Fruit fly (Drosophila melanogaster) whole organism, embryonic: ENCODE data around the gene AP-2alpha.

ENCODE experiments used
- Ada2b ChIP-seq: fragments of 200-800 bp; sonication (Bioruptor generic); IDR thresholded peaks from 2 replicates; pipeline ENCODE4 v1.3.6; 2022; ENCODE audit warnings: missing biosample characterization, missing genetic modification characterization
- CG10147 ChIP-seq: fragments of 200-800 bp; sonication (Bioruptor generic); optimal IDR thresholded peaks from 2 replicates; lab custom pipeline; 2019; ENCODE audit warnings: missing biosample characterization, mild to moderate bottlenecking, missing genetic modification characterization, moderate library complexity
- CG10267 ChIP-seq: fragments of 200-800 bp; sonication (Bioruptor generic); optimal IDR thresholded peaks from 2 replicates; lab custom pipeline; 2018; ENCODE audit warnings: missing biosample characterization, mild to moderate bottlenecking, missing genetic modification characterization, moderate library complexity
- CG12219 ChIP-seq: fragments of 200-800 bp; sonication (Bioruptor generic); optimal IDR thresholded peaks from 3 replicates; lab custom pipeline; 2018; ENCODE audit warnings: missing biosample characterization, mild to moderate bottlenecking, missing genetic modification characterization
- CG13296 ChIP-seq: fragments of 200-800 bp; sonication (Bioruptor generic); optimal IDR thresholded peaks from 3 replicates; lab custom pipeline; 2018; ENCODE audit warnings: missing biosample characterization, mild to moderate bottlenecking, missing genetic modification characterization
- CG16813 ChIP-seq: fragments of 200-800 bp; sonication (Bioruptor generic); IDR thresholded peaks from 3 replicates; pipeline ENCODE4 v1.3.6; 2022; ENCODE audit warnings: missing biosample characterization, missing genetic modification characterization; ENCODE audit not compliant: partially characterized antibody
- CG17328 ChIP-seq: fragments of 200-800 bp; sonication (Bioruptor generic); IDR thresholded peaks from 2 replicates; pipeline ENCODE4 v1.3.6; 2022; ENCODE audit warnings: missing biosample characterization, missing genetic modification characterization
- CG17361 ChIP-seq: fragments of 200-800 bp; sonication (Bioruptor generic); IDR thresholded peaks from 3 replicates; pipeline ENCODE4 v1.3.6; 2022; ENCODE audit warnings: missing biosample characterization, missing genetic modification characterization
- CG17568 ChIP-seq: fragments of 200-800 bp; sonication (Bioruptor generic); optimal IDR thresholded peaks from 2 replicates; lab custom pipeline; 2018; ENCODE audit warnings: missing biosample characterization, mild to moderate bottlenecking, missing genetic modification characterization, moderate library complexity
- CG18011 ChIP-seq: fragments of 200-800 bp; sonication (Bioruptor generic); optimal IDR thresholded peaks from 2 replicates; lab custom pipeline; 2017; ENCODE audit warnings: missing biosample characterization, missing genetic modification characterization, mild to moderate bottlenecking, moderate library complexity, missing genotype
- CG18476 ChIP-seq: fragments of 200-800 bp; sonication (Bioruptor generic); optimal IDR thresholded peaks from 2 replicates; lab custom pipeline; 2016; ENCODE audit warnings: missing biosample characterization, mild to moderate bottlenecking, missing genetic modification characterization
- CG31224 ChIP-seq: fragments of 200-800 bp; sonication (Bioruptor generic); IDR thresholded peaks from 2 replicates; pipeline ENCODE4 v1.3.6; 2022; ENCODE audit warnings: missing biosample characterization, missing genetic modification characterization
- CG3838 ChIP-seq: fragments of 200-800 bp; sonication (Bioruptor generic); optimal IDR thresholded peaks from 3 replicates; lab custom pipeline; 2016; ENCODE audit warnings: missing biosample characterization, missing genetic modification characterization
- CG4617 ChIP-seq: fragments of 200-800 bp; sonication (Bioruptor generic); optimal IDR thresholded peaks from 3 replicates; lab custom pipeline; 2016; ENCODE audit warnings: missing biosample characterization, missing genetic modification characterization, borderline replicate concordance
- CG6272 ChIP-seq: fragments of 200-800 bp; sonication (Bioruptor generic); IDR thresholded peaks from 2 replicates; pipeline ENCODE4 v1.3.6; 2022; ENCODE audit warnings: missing biosample characterization, missing genetic modification characterization
- CG6654 ChIP-seq: fragments of 200-800 bp; sonication (Bioruptor generic); optimal IDR thresholded peaks from 2 replicates; lab custom pipeline; 2017; ENCODE audit warnings: missing biosample characterization, mild to moderate bottlenecking, missing genetic modification characterization
- CG6765 ChIP-seq: fragments of 200-800 bp; sonication (Bioruptor generic); optimal IDR thresholded peaks from 3 replicates; lab custom pipeline; 2017; ENCODE audit warnings: missing biosample characterization, mild to moderate bottlenecking, missing genetic modification characterization
- CG7372 ChIP-seq: fragments of 200-800 bp; sonication (Bioruptor generic); IDR thresholded peaks from 2 replicates; pipeline ENCODE4 v1.3.6; 2022; ENCODE audit warnings: missing biosample characterization, missing genetic modification characterization
- CG7556 ChIP-seq: fragments of 200-800 bp; sonication (Bioruptor generic); optimal IDR thresholded peaks from 2 replicates; lab custom pipeline; 2017; ENCODE audit warnings: missing biosample characterization, mild to moderate bottlenecking, missing genetic modification characterization
- CG7928 ChIP-seq: fragments of 200-800 bp; sonication (Bioruptor generic); optimal IDR thresholded peaks from 2 replicates; lab custom pipeline; 2017; ENCODE audit warnings: missing biosample characterization, mild to moderate bottlenecking, missing genetic modification characterization
- CG8765 ChIP-seq: fragments of 200-800 bp; sonication (Bioruptor generic); IDR thresholded peaks from 2 replicates; pipeline ENCODE4 v1.3.6; 2022; ENCODE audit warnings: missing biosample characterization, missing genetic modification characterization
- Fer2 ChIP-seq: fragments of 200-800 bp; sonication (Bioruptor generic); optimal IDR thresholded peaks from 2 replicates; lab custom pipeline; 2018; ENCODE audit warnings: missing biosample characterization, mild to moderate bottlenecking, missing genetic modification characterization, moderate library complexity
- Gug ChIP-seq: fragments of 200-800 bp; sonication (Bioruptor generic); IDR thresholded peaks from 4 replicates; pipeline ENCODE4 v1.3.6; 2022; ENCODE audit warnings: missing biosample characterization, missing genetic modification characterization
- HHEX ChIP-seq: fragments of 200-800 bp; sonication (Bioruptor generic); optimal IDR thresholded peaks from 3 replicates; lab custom pipeline; 2017; ENCODE audit warnings: missing biosample characterization, mild to moderate bottlenecking, missing genetic modification characterization, missing genetic modification reagents
- HLH4C ChIP-seq: fragments of 200-800 bp; sonication (Bioruptor generic); IDR thresholded peaks from 3 replicates; pipeline ENCODE4 v1.3.6; 2022; ENCODE audit warnings: missing biosample characterization, missing genetic modification characterization; ENCODE audit not compliant: partially characterized antibody
- MBD-R2 ChIP-seq: fragments of 200-800 bp; sonication (Bioruptor generic); IDR thresholded peaks from 2 replicates; pipeline ENCODE4 v1.3.6; 2022; ENCODE audit warnings: missing biosample characterization, missing genetic modification characterization
- NK7.1 ChIP-seq: fragments of 200-800 bp; sonication (Bioruptor generic); optimal IDR thresholded peaks from 3 replicates; lab custom pipeline; 2016; ENCODE audit warnings: missing biosample characterization, missing genetic modification characterization
- Oli ChIP-seq: fragments of 200-800 bp; sonication (Bioruptor generic); optimal IDR thresholded peaks from 2 replicates; lab custom pipeline; 2018; ENCODE audit warnings: missing biosample characterization, mild to moderate bottlenecking, missing genetic modification characterization, moderate library complexity
- Pdp1 ChIP-seq, 2 experiments: fragments of 200-800 bp; sonication (Bioruptor generic); optimal IDR thresholded peaks; 3 replicates each; lab custom pipeline; 2016; ENCODE audit warnings: missing biosample characterization in 2 of 2, missing genetic modification characterization in 2 of 2, mild to moderate bottlenecking in 1 of 2, moderate library complexity in 1 of 2
- Six4 ChIP-seq: fragments of 200-800 bp; sonication (Bioruptor generic); optimal IDR thresholded peaks from 2 replicates; lab custom pipeline; 2016; ENCODE audit warnings: missing biosample characterization, missing genetic modification characterization
- TFAM ChIP-seq: fragments of 200-800 bp; sonication (Bioruptor generic); optimal IDR thresholded peaks from 2 replicates; lab custom pipeline; 2017; ENCODE audit warnings: missing biosample characterization, missing genetic modification characterization, inconsistent platforms
- chinmo ChIP-seq: fragments of 200-800 bp; sonication (Bioruptor generic); IDR thresholded peaks from 4 replicates; pipeline ENCODE4 v1.3.6; 2022; ENCODE audit warnings: missing biosample characterization, missing genetic modification characterization; ENCODE audit not compliant: partially characterized antibody
- crol ChIP-seq: fragments of 200-800 bp; sonication (Bioruptor generic); IDR thresholded peaks from 2 replicates; pipeline ENCODE4 v1.3.6; 2022; ENCODE audit warnings: missing biosample characterization, missing genetic modification characterization
- emc ChIP-seq: fragments of 200-800 bp; sonication (Bioruptor generic); optimal IDR thresholded peaks from 2 replicates; lab custom pipeline; 2016; ENCODE audit warnings: missing biosample characterization, missing genetic modification characterization
- ewg ChIP-seq: fragments of 200-800 bp; sonication (Bioruptor generic); optimal IDR thresholded peaks from 3 replicates; lab custom pipeline; 2017; ENCODE audit warnings: mild to moderate bottlenecking, missing biosample characterization, missing genetic modification reagents, missing genetic modification characterization
- gcm ChIP-seq: fragments of 200-800 bp; sonication (Bioruptor generic); optimal IDR thresholded peaks from 2 replicates; lab custom pipeline; 2019; ENCODE audit warnings: missing biosample characterization, mild to moderate bottlenecking, missing genetic modification characterization, moderate library complexity
- her ChIP-seq: fragments of 200-800 bp; sonication (Bioruptor generic); optimal IDR thresholded peaks from 2 replicates; lab custom pipeline; 2016; ENCODE audit warnings: missing biosample characterization, missing genetic modification characterization
- ind ChIP-seq: fragments of 200-800 bp; sonication (Bioruptor generic); optimal IDR thresholded peaks from 3 replicates; lab custom pipeline; 2016; ENCODE audit warnings: missing biosample characterization, missing genetic modification characterization
- insv ChIP-seq, 2 experiments: fragments of 200-800 bp; sonication (Bioruptor generic); optimal IDR thresholded peaks; 3 replicates each; lab custom pipeline; 2016 to 2018; ENCODE audit warnings: missing biosample characterization in 2 of 2, missing genetic modification characterization in 2 of 2
- kni ChIP-seq: fragments of 200-800 bp; sonication (Bioruptor generic); optimal IDR thresholded peaks from 3 replicates; lab custom pipeline; 2017; ENCODE audit warnings: mild to moderate bottlenecking, missing biosample characterization, missing genetic modification reagents, missing genetic modification characterization
- lmd ChIP-seq: fragments of 200-800 bp; sonication (Bioruptor generic); IDR thresholded peaks from 2 replicates; pipeline ENCODE4 v1.3.6; 2022; ENCODE audit warnings: missing biosample characterization, missing genetic modification characterization
- peb ChIP-seq: fragments of 200-800 bp; sonication (Bioruptor generic); IDR thresholded peaks from 2 replicates; pipeline ENCODE4 v1.3.6; 2022; ENCODE audit warnings: missing biosample characterization, missing genetic modification characterization
- sens-2 ChIP-seq: fragments of 200-800 bp; sonication (Bioruptor generic); IDR thresholded peaks from 2 replicates; pipeline ENCODE4 v1.3.6; 2022; ENCODE audit warnings: missing biosample characterization, missing genetic modification characterization
- shn ChIP-seq: fragments of 200-800 bp; sonication (Bioruptor generic); optimal IDR thresholded peaks from 3 replicates; lab custom pipeline; 2016; ENCODE audit warnings: missing biosample characterization, missing genetic modification characterization
- sisA ChIP-seq: fragments of 200-800 bp; sonication (Bioruptor generic); IDR thresholded peaks from 2 replicates; pipeline ENCODE4 v1.3.6; 2022; ENCODE audit warnings: missing biosample characterization, missing genetic modification characterization
- sob ChIP-seq: fragments of 200-800 bp; sonication (Bioruptor generic); IDR thresholded peaks from 2 replicates; pipeline ENCODE4 v1.3.6; 2022; ENCODE audit warnings: missing biosample characterization, missing genetic modification characterization
- vvl ChIP-seq: fragments of 200-800 bp; sonication (Bioruptor generic); IDR thresholded peaks from 2 replicates; pipeline ENCODE4 v1.3.6; 2022; ENCODE audit warnings: missing biosample characterization, missing genetic modification characterization
- zfh1 ChIP-seq: fragments of 200-800 bp; sonication (Bioruptor generic); IDR thresholded peaks from 3 replicates; pipeline ENCODE4 v1.3.6; 2022; ENCODE audit warnings: missing biosample characterization, missing genetic modification characterization

Gene AP-2alpha

DNA sequence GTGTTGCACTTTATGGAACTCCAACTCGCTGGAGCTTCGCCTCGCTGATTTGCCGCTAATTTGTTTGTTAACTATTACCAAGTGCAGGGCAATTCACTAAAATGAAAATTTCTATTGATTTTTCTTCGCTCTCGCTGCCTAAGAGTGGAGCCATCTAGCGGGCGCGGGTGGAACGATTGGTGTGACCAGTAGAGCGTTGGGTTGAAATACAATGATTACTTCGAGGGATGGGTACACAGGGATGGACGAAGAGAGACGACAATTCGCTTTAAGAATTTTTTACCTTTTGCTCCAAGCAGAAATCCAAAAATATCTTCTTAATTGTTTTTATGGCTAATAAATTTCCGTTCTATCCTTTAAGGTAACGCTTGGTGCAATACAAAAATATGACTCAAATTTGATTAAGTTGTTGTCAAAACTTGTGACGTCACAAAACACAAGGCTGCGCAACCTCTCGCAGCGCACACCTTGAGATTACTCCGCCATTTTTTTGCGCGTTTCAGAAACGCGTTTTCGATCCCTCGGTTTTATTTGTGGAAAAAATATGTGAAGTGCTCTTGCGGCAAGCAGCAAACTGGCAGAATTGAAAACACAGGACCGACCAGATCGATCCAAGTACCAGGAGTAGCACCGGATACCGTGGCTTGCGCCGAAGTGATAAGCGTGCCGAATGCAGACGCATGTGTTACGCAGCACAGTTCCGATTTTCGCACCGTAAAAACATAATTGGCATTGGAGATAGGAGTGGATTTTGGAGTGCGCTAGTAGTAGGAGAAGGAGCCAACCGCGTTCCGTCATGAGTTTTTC lies at the start of gene AP-2alpha, which contains the start of gene ebi (continued):
- TF ChIP-seq CG7928 (peak; percentile 98), Pdp1 (GFP tag; optimal IDR thresholded peaks at IDR 0.05; lab: Kevin White, UChicago) (peak; percentile 91 to 94), sisA (peak; percentile 93), CG7556 (GFP tag; lab: Kevin White, UChicago) (peak; percentile 78), Six4 (GFP tag; lab: Kevin White, UChicago) (peak; percentile 81), CG4617 (GFP tag; lab: Kevin White, UChicago) (peak; percentile 87), CG13296 (peak; percentile 54), CG17568 (GFP tag; lab: Kevin White, UChicago) (no peak), gcm (GFP tag; lab: Kevin White, UChicago) (peak; percentile 65), CG3838 (peak; percentile 77), CG10147 (GFP tag; lab: Kevin White, UChicago) (peak; percentile 73), CG31224 (GFP tag; lab: Robert Waterston, UW) (peak; percentile 81), vvl (peak; percentile 88), her (peak; percentile 93), HLH4C (GFP tag; lab: Robert Waterston, UW) (no peak), CG7372 (peak; percentile 88), CG17328 (GFP tag; lab: Robert Waterston, UW) (peak; percentile 81), TFAM (no peak), emc (GFP tag; lab: Kevin White, UChicago) (peak; percentile 80), ewg (peak; percentile 89), CG18476 (peak; percentile 73), CG6272 (GFP tag; lab: Robert Waterston, UW) (peak; percentile 92), CG6765 (GFP tag; lab: Kevin White, UChicago) (peak; percentile 59), CG17361 (GFP tag; lab: Robert Waterston, UW) (peak; percentile 92), CG10267 (tag; lab: Kevin White, UChicago) (peak; percentile 78), kni (GFP tag; lab: Kevin White, UChicago) (peak; percentile 57), Oli (tag; lab: Kevin White, UChicago) (peak; percentile 78), ind (GFP tag; lab: Kevin White, UChicago) (peak; percentile 92), NK7.1 (GFP tag; lab: Kevin White, UChicago) (peak; percentile 76), CG18011 (GFP tag; lab: Kevin White, UChicago) (peak; percentile 69), CG6654 (GFP tag; lab: Kevin White, UChicago) (peak; percentile 39), shn (peak; percentile 96), lmd (GFP tag; lab: Robert Waterston, UW) (peak; percentile 94), Fer2 (tag; lab: Kevin White, UChicago) (peak; percentile 67), CG8765 (GFP tag; lab: Robert Waterston, UW) (peak; percentile 82), CG12219 (GFP tag; lab: Kevin White, UChicago) (peak; percentile 60), CG16813 (GFP tag; lab: Robert Waterston, UW) (no peak), zfh1 (peak; percentile 83), Gug (GFP tag; lab: Robert Waterston, UW) (peak; percentile 92), MBD-R2 (GFP tag; lab: Robert Waterston, UW) (peak; percentile 78), chinmo (GFP tag; lab: Robert Waterston, UW) (0 out of 4 replicates have a peak, but pooled peaks have one; percentile 19), insv (GFP tag; optimal IDR thresholded peaks at IDR 0.05; lab: Kevin White, UChicago) (peak in 1 of 2 experiments; percentile 43), HHEX (GFP tag; lab: Kevin White, UChicago) (peak; percentile 68), crol (peak; percentile 76), Ada2b (peak; percentile 69), sob (GFP tag; lab: Robert Waterston, UW) (peak; percentile 88), sens-2 (GFP tag; lab: Robert Waterston, UW) (0 out of 2 replicates have a peak, but pooled peaks have one; percentile 50), peb (GFP tag; lab: Robert Waterston, UW) (peak; percentile 84)
